Fruit fly (Drosophila melanogaster): ENCODE measurements around the gene CG9356.

CG9356 gene

dm6 chr3R:9411928-9412640, 8.0 kb upstream of the CG9356 start, which contains the start of the genes Task7 and alpha-Man-IIa:
Task7 (minus strand) TSS chr3R:9412293.
alpha-Man-IIa (plus strand) TSS chr3R:9412548.
- TF ChIP-seq pdm3 (GFP tag; optimal IDR thresholded peaks at IDR 0.05) (no peak), dac (GFP tag; optimal IDR thresholded peaks at IDR 0.05) (no peak), fkh (GFP tag; optimal IDR thresholded peaks at IDR 0.05) (peak; percentile 68), Eip93F (GFP tag; optimal IDR thresholded peaks at IDR 0.05) (peak; percentile 12), lz (GFP tag; optimal IDR thresholded peaks at IDR 0.05) (no peak)

dm6 chr3R:9410182-9410581, 6.1 kb upstream of the CG9356 start, which contains the start of gene betaTub85D:
betaTub85D (minus strand) TSS chr3R:9410282.
- no peak for TF ChIP-seq lz (GFP tag; optimal IDR thresholded peaks at IDR 0.05)
- no peak for TF ChIP-seq Smox (GFP tag; optimal IDR thresholded peaks at IDR 0.05)
- TF ChIP-seq CG31627 (GFP tag; optimal IDR thresholded peaks at IDR 0.05) = no peak
- TF ChIP-seq CG8319 (GFP tag; optimal IDR thresholded peaks at IDR 0.05) = no peak
- TF ChIP-seq Sox102F (GFP tag; optimal IDR thresholded peaks at IDR 0.05) = no peak
- no peak for TF ChIP-seq Lpt (GFP tag; optimal IDR thresholded peaks at IDR 0.05)
- TF ChIP-seq salr (GFP tag; optimal IDR thresholded peaks at IDR 0.05) = no peak
- TF ChIP-seq acj6 (GFP tag; optimal IDR thresholded peaks at IDR 0.05) = no peak
- no peak for TF ChIP-seq fd59A (GFP tag; optimal IDR thresholded peaks at IDR 0.05)
- TF ChIP-seq Hr39 (GFP tag; optimal IDR thresholded peaks at IDR 0.05) = no peak
- no peak for TF ChIP-seq Gug (GFP tag; IDR thresholded peaks at IDR 0.05)
- no peak for TF ChIP-seq Blimp-1 (GFP tag; optimal IDR thresholded peaks at IDR 0.05)
- no peak for TF ChIP-seq Hr4 (GFP tag; optimal IDR thresholded peaks at IDR 0.05)
- no peak for TF ChIP-seq vri (GFP tag; optimal IDR thresholded peaks at IDR 0.05)
- TF ChIP-seq Ets21C (GFP tag; optimal IDR thresholded peaks at IDR 0.05) = no peak
- TF ChIP-seq CG11762 (GFP tag; optimal IDR thresholded peaks at IDR 0.05; ENCODE audit: insufficient read depth) = no peak
- no peak for TF ChIP-seq CG9139 (GFP tag; optimal IDR thresholded peaks at IDR 0.05)
- TF ChIP-seq Sox15 (GFP tag; optimal IDR thresholded peaks at IDR 0.05) = no peak
- TF ChIP-seq OdsH (GFP tag; optimal IDR thresholded peaks at IDR 0.05) = no peak

- TF ChIP-seq dac (GFP tag; optimal IDR thresholded peaks at IDR 0.05) (no peak), CG10669 (GFP tag; optimal IDR thresholded peaks at IDR 0.05) (no peak), CG6792 (GFP tag; optimal IDR thresholded peaks at IDR 0.05) (no peak), Ets96B (tag; optimal IDR thresholded peaks at IDR 0.05) (no peak), CG4318 (GFP tag; optimal IDR thresholded peaks at IDR 0.05) (no peak), CG8119 (GFP tag; IDR thresholded peaks at IDR 0.05) (no peak), CG6854 (GFP tag; optimal IDR thresholded peaks at IDR 0.05) (no peak), CG10631 (GFP tag; optimal IDR thresholded peaks at IDR 0.05) (no peak), Blimp-1 (GFP tag; optimal IDR thresholded peaks at IDR 0.05) (no peak), CG6808 (GFP tag; optimal IDR thresholded peaks at IDR 0.05) (no peak), Ets21C (GFP tag; optimal IDR thresholded peaks at IDR 0.05) (no peak), CG11762 (GFP tag; optimal IDR thresholded peaks at IDR 0.05; ENCODE audit: insufficient read depth) (no peak), Hr39 (GFP tag; optimal IDR thresholded peaks at IDR 0.05) (no peak), Eip93F (GFP tag; optimal IDR thresholded peaks at IDR 0.05) (no peak), Smox (GFP tag; optimal IDR thresholded peaks at IDR 0.05) (no peak), Hr38 (GFP tag; optimal IDR thresholded peaks at IDR 0.05) (no peak), achi (GFP tag; optimal IDR thresholded peaks at IDR 0.05) (no peak)
Measured at dm6 chr3R:9408069-9408468, 4.0 kb upstream of the CG9356 start, which contains the start of gene CG44261. CG44261 (minus strand) TSS chr3R:9408169.

- TF ChIP-seq CG11762 (GFP tag; optimal IDR thresholded peaks at IDR 0.05; ENCODE audit: insufficient read depth) (peak; percentile 84), Gug (GFP tag; IDR thresholded peaks at IDR 0.05) (peak; percentile 96), CG31627 (GFP tag; optimal IDR thresholded peaks at IDR 0.05) (peak; percentile 96), CG11902 (GFP tag; optimal IDR thresholded peaks at IDR 0.05) (peak; percentile 90), CG6163 (GFP tag; IDR thresholded peaks at IDR 0.05) (peak; percentile 91), net (GFP tag; optimal IDR thresholded peaks at IDR 0.05) (peak; percentile 86), CG16779 (tag; optimal IDR thresholded peaks at IDR 0.05) (peak; percentile 71), vri (GFP tag; optimal IDR thresholded peaks at IDR 0.05) (peak; percentile 92), Eip75B (GFP tag; optimal IDR thresholded peaks at IDR 0.05) (peak; percentile 96), Ets96B (tag; optimal IDR thresholded peaks at IDR 0.05) (peak; percentile 84), esn (GFP tag; optimal IDR thresholded peaks at IDR 0.05) (peak; percentile 96), CG9139 (GFP tag; optimal IDR thresholded peaks at IDR 0.05) (peak; percentile 78), lz (GFP tag; optimal IDR thresholded peaks at IDR 0.05) (peak; percentile 97), svp (GFP tag) (peak; percentile 95), pdm3 (GFP tag; optimal IDR thresholded peaks at IDR 0.05) (peak; percentile 94), CG1621 (tag; optimal IDR thresholded peaks at IDR 0.05) (peak; percentile 82), cyc (GFP tag; optimal IDR thresholded peaks at IDR 0.05) (peak; percentile 95), topi (GFP tag; optimal IDR thresholded peaks at IDR 0.05) (peak; percentile 90), CG8119 (GFP tag; IDR thresholded peaks at IDR 0.05) (peak; percentile 86), Smox (GFP tag; optimal IDR thresholded peaks at IDR 0.05) (peak; percentile 91)
Measured at dm6 chr3R:9401127-9401603, 2.9 kb downstream of the CG9356 start, which contains the start of the genes RpL34b and CG8132. RpL34b (minus strand) TSS chr3R:9401226. CG8132 (plus strand) TSS chr3R:9401495.

Data from whole organism, prepupa.